Worm (Caenorhabditis elegans): ENCODE data around the gene T12A2.21.

Gene T12A2.21

ce11 chrIII:6264447-6264846 lies 27.9 kb upstream of the T12A2.21 start, which contains the start of gene srg-5:
srg-5 (minus strand) TSS chrIII:6264547.
- TF ChIP-seq mbf-1 (tag; optimal IDR thresholded peaks at IDR 0.05), result no peak
- no peak for TF ChIP-seq nhr-77 (tag; optimal IDR thresholded peaks at IDR 0.05)
- no peak for TF ChIP-seq gmeb-1 (tag; optimal IDR thresholded peaks at IDR 0.05)
- TF ChIP-seq zag-1 (tag; optimal IDR thresholded peaks at IDR 0.05), result no peak
- no peak for TF ChIP-seq nhr-21 (tag; optimal IDR thresholded peaks at IDR 0.05)

- no peak for TF ChIP-seq blmp-1 (tag; optimal IDR thresholded peaks at IDR 0.05; ENCODE audit: insufficient read depth)
- no peak for TF ChIP-seq unc-39 (tag; optimal IDR thresholded peaks at IDR 0.05)
- no peak for TF ChIP-seq ceh-82 (tag; optimal IDR thresholded peaks at IDR 0.05)
- no peak for TF ChIP-seq crh-2 (tag; optimal IDR thresholded peaks at IDR 0.05)
These were observed 25.4 kb upstream of the T12A2.21 start, which contains the start of gene srg-4 for ce11 chrIII:6261985-6262384. srg-4 (minus strand) TSS chrIII:6262085.

ce11 chrIII:6260115-6260514 lies 23.6 kb upstream of the T12A2.21 start, which contains the start of gene srg-2:
srg-2 (minus strand) TSS chrIII:6260215.
- TF ChIP-seq sem-4 (tag; optimal IDR thresholded peaks at IDR 0.05) (no peak), ztf-1 (GFP tag; conservative IDR thresholded peaks at IDR 0.05) (no peak), elt-1 (tag; optimal IDR thresholded peaks at IDR 0.05) (no peak), blmp-1 (tag; optimal IDR thresholded peaks at IDR 0.05; ENCODE audit: insufficient read depth) (no peak), ceh-82 (tag; optimal IDR thresholded peaks at IDR 0.05) (no peak), nhr-237 (tag; optimal IDR thresholded peaks at IDR 0.05) (no peak), ztf-11 (tag; optimal IDR thresholded peaks at IDR 0.05) (no peak), lin-39 (tag; optimal IDR thresholded peaks at IDR 0.05) (no peak), peb-1 (tag; optimal IDR thresholded peaks at IDR 0.05) (no peak), ceh-16 (tag; optimal IDR thresholded peaks at IDR 0.05) (no peak), nhr-23 (tag; optimal IDR thresholded peaks at IDR 0.05) (no peak), nhr-10 (tag; optimal IDR thresholded peaks at IDR 0.05) (no peak), skn-1 (tag; optimal IDR thresholded peaks at IDR 0.05) (no peak), snpc-4 (tag; optimal IDR thresholded peaks at IDR 0.05) (no peak), aly-2 (tag; optimal IDR thresholded peaks at IDR 0.05) (no peak), nhr-129 (tag; optimal IDR thresholded peaks at IDR 0.05) (no peak), ztf-4 (tag; optimal IDR thresholded peaks at IDR 0.05) (no peak), ama-1 (optimal IDR thresholded peaks at IDR 0.05) (no peak)

- TF ChIP-seq sma-3 (GFP tag; optimal IDR thresholded peaks at IDR 0.05), result no peak
These were observed 21.7 kb upstream of the T12A2.21 start, which contains the start of gene srg-1 for ce11 chrIII:6258262-6258661. srg-1 (minus strand) TSS chrIII:6258362.

ce11 chrIII:6256675-6257074 lies 20.1 kb upstream of the T12A2.21 start, which contains the start of gene srg-9:
srg-9 (minus strand) TSS chrIII:6256775.
- TF ChIP-seq nhr-237 (tag; optimal IDR thresholded peaks at IDR 0.05) (no peak), lin-13 (GFP tag; optimal IDR thresholded peaks at IDR 0.05) (no peak)

ce11 chrIII:6254737-6255136 lies 18.2 kb upstream of the T12A2.21 start, which contains the start of gene srg-8:
srg-8 (minus strand) TSS chrIII:6254837.
- TF ChIP-seq gmeb-1 (tag; optimal IDR thresholded peaks at IDR 0.05) (no peak), nhr-10 (tag; optimal IDR thresholded peaks at IDR 0.05) (no peak), elt-1 (tag; optimal IDR thresholded peaks at IDR 0.05) (no peak), nhr-21 (tag; optimal IDR thresholded peaks at IDR 0.05) (no peak)

ce11 chrIII:6251511-6251910 lies 15.0 kb upstream of the T12A2.21 start, which contains the start of gene amdh-1:
amdh-1 (plus strand) TSS chrIII:6251811.
- TF ChIP-seq lin-13 (GFP tag; optimal IDR thresholded peaks at IDR 0.05), result no peak
- no peak for TF ChIP-seq nhr-23 (tag; optimal IDR thresholded peaks at IDR 0.05)
- TF ChIP-seq C34F6.9 (tag; optimal IDR thresholded peaks at IDR 0.05), result no peak
- no peak for TF ChIP-seq unc-39 (tag; optimal IDR thresholded peaks at IDR 0.05)
- no peak for TF ChIP-seq mab-5 (tag; optimal IDR thresholded peaks at IDR 0.05)
- no peak for TF ChIP-seq lin-11 (tag; optimal IDR thresholded peaks at IDR 0.05)
- no peak for TF ChIP-seq nhr-129 (tag; optimal IDR thresholded peaks at IDR 0.05)
- no peak for TF ChIP-seq sem-4 (tag; optimal IDR thresholded peaks at IDR 0.05)
- TF ChIP-seq sma-3 (GFP tag; optimal IDR thresholded peaks at IDR 0.05), result no peak
- no peak for TF ChIP-seq nhr-237 (tag; optimal IDR thresholded peaks at IDR 0.05)
- no peak for TF ChIP-seq crh-2 (tag; optimal IDR thresholded peaks at IDR 0.05)
- TF ChIP-seq nhr-21 (tag; optimal IDR thresholded peaks at IDR 0.05), result no peak
- no peak for TF ChIP-seq mbf-1 (tag; optimal IDR thresholded peaks at IDR 0.05)
- no peak for TF ChIP-seq ztf-4 (tag; optimal IDR thresholded peaks at IDR 0.05)
- no peak for TF ChIP-seq skn-1 (tag; optimal IDR thresholded peaks at IDR 0.05)
- no peak for TF ChIP-seq peb-1 (tag; optimal IDR thresholded peaks at IDR 0.05)
- no peak for TF ChIP-seq nhr-77 (tag; optimal IDR thresholded peaks at IDR 0.05)
